Fruit fly (Drosophila melanogaster): ENCODE data around the gene CG1468.

Gene CG1468

dm6 chrX:9892834-9893233 is 14.6 kb downstream of the CG1468 start (continued):
- no peak for TF ChIP-seq lola (GFP tag; optimal IDR thresholded peaks at IDR 0.05)
- no peak for TF ChIP-seq peb (GFP tag; IDR thresholded peaks at IDR 0.05)
- TF ChIP-seq Lpt (GFP tag; optimal IDR thresholded peaks at IDR 0.05) = no peak
- TF ChIP-seq ato (GFP tag; IDR thresholded peaks at IDR 0.05; ENCODE audit: partially characterized antibody) = no peak
- no peak for TF ChIP-seq CG43689 (GFP tag; IDR thresholded peaks at IDR 0.05)
- TF ChIP-seq CG15514 (GFP tag; optimal IDR thresholded peaks at IDR 0.05) = peak; percentile 0
- TF ChIP-seq CG7963 (GFP tag; IDR thresholded peaks at IDR 0.05; ENCODE audit: partially characterized antibody) = no peak
- TF ChIP-seq CG9609 (GFP tag; optimal IDR thresholded peaks at IDR 0.05) = peak; percentile 1
- TF ChIP-seq sr (GFP tag; IDR thresholded peaks at IDR 0.05) = no peak
- no peak for TF ChIP-seq ac (GFP tag; optimal IDR thresholded peaks at IDR 0.05)
- TF ChIP-seq ase (GFP tag; IDR thresholded peaks at IDR 0.05) = 0 out of 3 replicates have a peak, but pooled peaks have one; percentile 37
- peak; percentile 9 for TF ChIP-seq CG17385 (GFP tag; optimal IDR thresholded peaks at IDR 0.05)
- no peak for TF ChIP-seq kni (GFP tag; optimal IDR thresholded peaks at IDR 0.05)
- TF ChIP-seq Optix (GFP tag; IDR thresholded peaks at IDR 0.05) = no peak
- TF ChIP-seq MTF-1 (GFP tag; optimal IDR thresholded peaks at IDR 0.05; ENCODE audit: borderline replicate concordance) = no peak
- peak; percentile 55 for TF ChIP-seq sob (GFP tag; IDR thresholded peaks at IDR 0.05)
- TF ChIP-seq CG11085 (GFP tag; IDR thresholded peaks at IDR 0.05) = no peak
- TF ChIP-seq gt (GFP tag; IDR thresholded peaks at IDR 0.05) = no peak
- no peak for TF ChIP-seq Hmx (GFP tag; optimal IDR thresholded peaks at IDR 0.05)
- TF ChIP-seq Blimp-1 (GFP tag; optimal IDR thresholded peaks at IDR 0.05) = peak; percentile 47
- TF ChIP-seq ftz-f1 (GFP tag; optimal IDR thresholded peaks at IDR 0.05) = no peak
- TF ChIP-seq chm (GFP tag; IDR thresholded peaks at IDR 0.05) = no peak
- no peak for TF ChIP-seq CG11723 (GFP tag; optimal IDR thresholded peaks at IDR 0.05)
- peak; percentile 45 for TF ChIP-seq CG2120 (GFP tag; optimal IDR thresholded peaks at IDR 0.05)
- no peak for TF ChIP-seq CG8944 (GFP tag; optimal IDR thresholded peaks at IDR 0.05)
- TF ChIP-seq seq (GFP tag; IDR thresholded peaks at IDR 0.05) = no peak
- no peak for TF ChIP-seq CG10654 (GFP tag; optimal IDR thresholded peaks at IDR 0.05)
- TF ChIP-seq Trl (optimal IDR thresholded peaks at IDR 0.05) = no peak
- TF ChIP-seq Trl (GFP tag; optimal IDR thresholded peaks at IDR 0.05) = no peak
- TF ChIP-seq CG3726 (GFP tag; IDR thresholded peaks at IDR 0.05) = no peak
- TF ChIP-seq Hsf (GFP tag; optimal IDR thresholded peaks at IDR 0.05) = no peak
- no peak for TF ChIP-seq CG4617 (GFP tag; optimal IDR thresholded peaks at IDR 0.05; ENCODE audit: borderline replicate concordance)
- TF ChIP-seq CG3065 (GFP tag; optimal IDR thresholded peaks at IDR 0.05) = no peak
- TF ChIP-seq dpn (GFP tag; optimal IDR thresholded peaks at IDR 0.05) = peak; percentile 1 to 29
- no peak for TF ChIP-seq dan (GFP tag; IDR thresholded peaks at IDR 0.05)
- TF ChIP-seq CG33213 (GFP tag; optimal IDR thresholded peaks at IDR 0.05) = no peak
- TF ChIP-seq sim (GFP tag; IDR thresholded peaks at IDR 0.05) = no peak
- no peak for TF ChIP-seq aop (GFP tag; IDR thresholded peaks at IDR 0.05)
- TF ChIP-seq dmrt11E (tag; optimal IDR thresholded peaks at IDR 0.05) = no peak
- no peak for TF ChIP-seq MBD-R2 (GFP tag; IDR thresholded peaks at IDR 0.05)
- 0 out of 2 replicates have a peak, but pooled peaks have one; percentile 32 for TF ChIP-seq CG11247 (GFP tag; IDR thresholded peaks at IDR 0.05)
- no peak for TF ChIP-seq CG30020 (tag; optimal IDR thresholded peaks at IDR 0.05)
- no peak for TF ChIP-seq bbx (GFP tag; IDR thresholded peaks at IDR 0.05; ENCODE audit: partially characterized antibody)
- TF ChIP-seq crp (GFP tag; optimal IDR thresholded peaks at IDR 0.05) = no peak
- no peak for TF ChIP-seq CG6765 (GFP tag; optimal IDR thresholded peaks at IDR 0.05)
- TF ChIP-seq tll (GFP tag; optimal IDR thresholded peaks at IDR 0.05) = no peak
- TF ChIP-seq gro (GFP tag; optimal IDR thresholded peaks at IDR 0.05) = no peak
- no peak for TF ChIP-seq knrl (GFP tag; IDR thresholded peaks at IDR 0.05; ENCODE audit: partially characterized antibody)
- peak; percentile 94 for TF ChIP-seq Ets65A (GFP tag)
- TF ChIP-seq CG7928 (GFP tag; optimal IDR thresholded peaks at IDR 0.05) = no peak
- no peak for TF ChIP-seq mirr (GFP tag; optimal IDR thresholded peaks at IDR 0.05)
- no peak for TF ChIP-seq CG14050 (GFP tag; IDR thresholded peaks at IDR 0.05)
